Worm (Caenorhabditis elegans): ENCODE measurements around the gene btb-4.

DNA sequence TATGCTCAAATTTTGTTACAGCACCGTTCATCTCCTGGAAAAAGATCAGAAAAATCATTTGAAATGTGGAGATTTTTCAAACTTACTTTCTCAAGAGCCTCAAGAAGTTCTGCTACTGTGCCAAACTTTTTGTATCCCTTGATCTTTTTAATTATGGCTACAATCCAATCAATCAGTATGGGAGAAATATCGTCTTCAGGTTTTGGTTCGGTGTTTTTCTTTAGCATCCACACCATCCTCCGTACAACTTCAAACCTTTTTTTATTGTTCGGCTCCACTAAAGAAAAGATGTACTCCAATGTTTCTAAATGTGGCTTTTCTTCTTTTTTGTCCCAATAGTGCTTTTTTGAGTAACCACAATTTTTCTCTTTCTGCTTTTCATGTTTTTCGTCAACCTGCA is 44.4 kb downstream of the btb-4 start:
- no peak for TF ChIP-seq W03F9.2 (tag; optimal IDR thresholded peaks at IDR 0.05)
- TF ChIP-seq dao-5 (tag; optimal IDR thresholded peaks at IDR 0.05): no peak
- no peak for TF ChIP-seq him-1 (tag; optimal IDR thresholded peaks at IDR 0.05)
